Worm (Caenorhabditis elegans): ENCODE data around the gene cng-1.
"Not testable (repeated sequence)": the region's sequence is repeated elsewhere in the genome, so short reads cannot be mapped to it uniquely, and the experiment has no call there.

cng-1 gene

DNA sequence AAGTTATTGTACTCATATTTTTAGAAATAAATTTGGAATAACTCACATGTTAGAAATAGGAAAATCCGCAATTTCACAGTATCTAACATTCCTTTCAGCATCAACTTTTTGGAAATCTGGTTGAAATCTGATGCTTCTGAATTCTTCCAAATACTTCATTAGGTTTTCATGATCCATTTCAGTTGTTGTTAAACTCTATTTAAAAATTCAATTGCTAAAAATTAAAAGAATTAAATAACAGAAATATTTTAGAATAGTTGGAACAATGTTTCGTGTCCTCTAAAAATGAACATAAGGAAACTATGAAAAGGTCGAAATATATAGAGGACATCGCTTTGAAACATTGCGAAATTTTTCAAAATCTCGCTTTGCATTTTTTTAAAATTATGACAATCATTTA, at the start of gene cng-1:
cng-1 (minus strand) TSS at position 101 of the 400 bp plus-strand sequence.
- TF ChIP-seq skn-1, unc-86, nhr-12 (tag; optimal IDR thresholded peaks at IDR 0.05): not testable (repeated sequence)

- no peak for TF ChIP-seq unc-30 (tag; optimal IDR thresholded peaks at IDR 0.05)
- peak; percentile 66 for TF ChIP-seq blmp-1 (tag; optimal IDR thresholded peaks at IDR 0.05)
- peak; percentile 64 for TF ChIP-seq dsc-1 (tag; optimal IDR thresholded peaks at IDR 0.05)
Observed at ce11 chrV:15078560-15078959, 47.3 kb upstream of the cng-1 start.

ce11 chrV:15074907-15075306, 43.6 kb upstream of the cng-1 start:
- TF ChIP-seq efl-1 (optimal IDR thresholded peaks at IDR 0.05) (peak; percentile 12 to 24), efl-1 (GFP tag; optimal IDR thresholded peaks at IDR 0.05 in 1 of 2) (peak in 1 of 2 experiments; percentile 11), fkh-10 (GFP tag; optimal IDR thresholded peaks at IDR 0.05) (peak; percentile 23), nhr-47 (tag; optimal IDR thresholded peaks at IDR 0.05) (peak; percentile 11), lsy-2 (tag; optimal IDR thresholded peaks at IDR 0.05) (peak in 1 of 2 experiments; percentile 36), lin-14 (GFP tag; optimal IDR thresholded peaks at IDR 0.05) (peak; percentile 68), lin-35 (GFP tag; optimal IDR thresholded peaks at IDR 0.05) (peak in 1 of 2 experiments; percentile 11), dpl-1 (GFP tag; optimal IDR thresholded peaks at IDR 0.05) (peak in 1 of 3 experiments; percentile 7), elt-2 (tag; optimal IDR thresholded peaks at IDR 0.05) (no peak), fkh-4 (tag; optimal IDR thresholded peaks at IDR 0.05; ENCODE audit: borderline replicate concordance) (no peak), hlh-17 (GFP tag; optimal IDR thresholded peaks at IDR 0.05; ENCODE audit: borderline replicate concordance) (no peak), rnt-1 (tag; optimal IDR thresholded peaks at IDR 0.05) (peak; percentile 23), mep-1 (tag; optimal IDR thresholded peaks at IDR 0.05) (peak; percentile 17), aly-2 (tag; optimal IDR thresholded peaks at IDR 0.05) (no peak), pqm-1 (tag; optimal IDR thresholded peaks at IDR 0.05) (no peak), dsc-1 (tag; optimal IDR thresholded peaks at IDR 0.05) (no peak), ceh-82 (tag; optimal IDR thresholded peaks at IDR 0.05) (peak in 2 of 3 experiments; percentile 16 to 48), C16A3.4 (tag; optimal IDR thresholded peaks at IDR 0.05) (no peak)

- TF ChIP-seq unc-130 (tag; optimal IDR thresholded peaks at IDR 0.05) (no peak), lin-14 (GFP tag; optimal IDR thresholded peaks at IDR 0.05) (peak; percentile 64)
Observed at ce11 chrV:15072738-15073137, 41.5 kb upstream of the cng-1 start.

DNA sequence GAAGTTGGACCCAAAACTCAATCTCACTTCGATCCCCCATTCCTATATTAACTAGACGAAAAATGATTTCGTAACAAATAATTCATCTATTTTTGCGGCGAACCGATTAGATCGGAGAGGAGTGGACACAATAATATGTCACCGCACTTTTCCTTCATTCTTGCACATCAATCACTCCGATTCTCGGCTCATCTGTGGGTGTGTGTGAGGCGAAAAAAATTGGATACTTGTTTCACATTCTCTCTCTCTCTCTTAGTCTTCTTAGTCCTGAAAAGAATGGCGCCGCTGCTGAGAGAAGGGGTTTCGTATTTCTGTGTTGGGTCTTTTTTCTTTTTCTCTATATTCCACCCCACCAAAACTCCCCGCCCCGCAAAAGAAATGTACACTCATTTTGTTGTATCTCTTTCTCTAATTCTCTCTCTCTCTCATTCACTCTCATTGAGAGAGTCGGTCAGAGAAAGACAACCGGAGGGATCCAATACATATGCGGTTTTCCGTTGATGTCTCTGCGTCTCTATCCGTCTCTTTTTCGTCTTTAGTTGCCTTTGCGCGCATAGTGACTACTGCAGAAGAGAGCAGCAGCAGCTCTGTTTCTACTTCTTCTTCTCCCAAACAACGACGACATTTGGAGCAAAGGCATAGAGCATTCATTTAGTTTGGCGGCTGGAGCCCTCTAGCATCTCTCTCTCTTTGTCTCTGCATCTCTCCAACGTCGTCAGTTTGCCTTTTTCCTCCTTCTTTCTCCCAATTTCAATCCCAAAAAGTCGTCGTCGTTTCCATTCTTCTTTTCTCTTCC, 39.9 kb upstream of the cng-1 start, which contains the start of gene unc-76:
unc-76 (plus strand) TSS at position 746 of the 796 bp plus-strand sequence.
- peak; percentile 90 for TF ChIP-seq snu-23 (GFP tag; optimal IDR thresholded peaks at IDR 0.05)
- peak; percentile 94 for TF ChIP-seq nhr-71 (tag; optimal IDR thresholded peaks at IDR 0.05)
- TF ChIP-seq ztf-11 (tag; optimal IDR thresholded peaks at IDR 0.05) = peak in 1 of 2 experiments; percentile 58
- TF ChIP-seq tbx-2 (tag; optimal IDR thresholded peaks at IDR 0.05) = peak; percentile 91
- TF ChIP-seq lin-14 (GFP tag; optimal IDR thresholded peaks at IDR 0.05) = peak; percentile 99
- peak; percentile 62 for TF ChIP-seq lin-13 (GFP tag; optimal IDR thresholded peaks at IDR 0.05)
- TF ChIP-seq mef-2 (tag; optimal IDR thresholded peaks at IDR 0.05) = peak; percentile 55
- TF ChIP-seq fkh-10 (GFP tag; optimal IDR thresholded peaks at IDR 0.05) = peak; percentile 56
- TF ChIP-seq aha-1 (tag; optimal IDR thresholded peaks at IDR 0.05) = peak; percentile 7
- TF ChIP-seq dpl-1 (GFP tag; optimal IDR thresholded peaks at IDR 0.05) = peak; percentile 49 to 59 (median 57)
- peak; percentile 81 for TF ChIP-seq lir-3 (tag; optimal IDR thresholded peaks at IDR 0.05; ENCODE audit: poor library complexity)
- TF ChIP-seq fkh-4 (tag; optimal IDR thresholded peaks at IDR 0.05; ENCODE audit: borderline replicate concordance) = peak; percentile 40
- TF ChIP-seq sptf-1 (tag; optimal IDR thresholded peaks at IDR 0.05) = no peak
- peak; percentile 74 for TF ChIP-seq mab-9 (GFP tag; IDR thresholded peaks at IDR 0.05)
- peak; percentile 63 for TF ChIP-seq lin-39 (tag; optimal IDR thresholded peaks at IDR 0.05)
- TF ChIP-seq efl-1 (optimal IDR thresholded peaks at IDR 0.05) = peak; percentile 76 to 80
- TF ChIP-seq efl-1 (GFP tag; optimal IDR thresholded peaks at IDR 0.05 in 1 of 2) = peak; percentile 52 to 94
- no peak for TF ChIP-seq zip-4 (GFP tag; optimal IDR thresholded peaks at IDR 0.05)
- TF ChIP-seq aly-2 (tag; optimal IDR thresholded peaks at IDR 0.05) = peak; percentile 41
- no peak for TF ChIP-seq grh-1 (GFP tag; IDR thresholded peaks at IDR 0.05)
- TF ChIP-seq ztf-4 (tag; optimal IDR thresholded peaks at IDR 0.05) = peak; percentile 53
- TF ChIP-seq nhr-237 (tag; optimal IDR thresholded peaks at IDR 0.05) = peak; percentile 77
- peak; percentile 20 for TF ChIP-seq skn-1 (tag; optimal IDR thresholded peaks at IDR 0.05)
- peak; percentile 14 for TF ChIP-seq sox-4 (tag; optimal IDR thresholded peaks at IDR 0.05)
- no peak for TF ChIP-seq alr-1 (tag; optimal IDR thresholded peaks at IDR 0.05; ENCODE audit: borderline replicate concordance)
- peak; percentile 91 for TF ChIP-seq zag-1 (tag; optimal IDR thresholded peaks at IDR 0.05)
